Fruit fly (Drosophila melanogaster) whole organism, pupa: ENCODE data around the gene NetA.

ENCODE experiments used
- CG10348 ChIP-seq: fragments of 200-800 bp; sonication (Bioruptor generic); IDR thresholded peaks from 2 replicates; pipeline ENCODE4 v1.3.6; 2022; ENCODE audit warnings: missing biosample characterization, missing genetic modification characterization
- CG14655 ChIP-seq: fragments of 200-800 bp; sonication (Bioruptor generic); optimal IDR thresholded peaks from 3 replicates; lab custom pipeline; 2017; ENCODE audit warnings: mild to moderate bottlenecking, missing biosample characterization, missing genetic modification reagents, missing genetic modification characterization
- CG15710 ChIP-seq: fragments of 200-800 bp; sonication (Bioruptor generic); optimal IDR thresholded peaks from 2 replicates; lab custom pipeline; 2018; ENCODE audit warnings: missing biosample characterization, mild to moderate bottlenecking, missing genetic modification characterization, moderate library complexity
- CG8301 ChIP-seq: fragments of 200-800 bp; sonication (Bioruptor generic); optimal IDR thresholded peaks from 2 replicates; lab custom pipeline; 2018; ENCODE audit warnings: missing biosample characterization, mild to moderate bottlenecking, missing genetic modification characterization
- CG9948 ChIP-seq: fragments of 200-800 bp; sonication (Bioruptor generic); optimal IDR thresholded peaks from 2 replicates; lab custom pipeline; 2018; ENCODE audit warnings: missing biosample characterization, mild to moderate bottlenecking, missing genetic modification characterization, moderate library complexity
- D1 ChIP-seq: fragments of 200-800 bp; sonication (Bioruptor generic); optimal IDR thresholded peaks from 2 replicates; lab custom pipeline; 2018; ENCODE audit warnings: missing biosample characterization, mild to moderate bottlenecking, missing genetic modification characterization, moderate library complexity
- EcR ChIP-seq: fragments of 200-800 bp; sonication (Bioruptor generic); optimal IDR thresholded peaks from 3 replicates; lab custom pipeline; 2019; ENCODE audit warnings: missing biosample characterization, missing genetic modification characterization, mild to moderate bottlenecking, moderate library complexity, missing genetic modification reagents
- Pif1A ChIP-seq: fragments of 200-800 bp; sonication (Bioruptor generic); optimal IDR thresholded peaks from 3 replicates; lab custom pipeline; 2016; ENCODE audit warnings: missing biosample characterization, missing genetic modification characterization
- Snoo ChIP-seq: fragments of 200-800 bp; sonication (Bioruptor generic); optimal IDR thresholded peaks from 3 replicates; lab custom pipeline; 2017; ENCODE audit warnings: missing biosample characterization, mild to moderate bottlenecking, missing genetic modification characterization, inconsistent platforms
- fd96Ca ChIP-seq: fragments of 200-800 bp; sonication (Bioruptor generic); IDR thresholded peaks from 3 replicates; pipeline ENCODE4 v1.3.6; 2022; ENCODE audit warnings: missing biosample characterization, missing genetic modification characterization
- gl ChIP-seq: fragments of 200-800 bp; sonication (Bioruptor generic); optimal IDR thresholded peaks from 2 replicates; lab custom pipeline; 2018; ENCODE audit warnings: missing biosample characterization, mild to moderate bottlenecking, missing genetic modification characterization
- rn ChIP-seq: fragments of 200-800 bp; sonication (Bioruptor generic); IDR thresholded peaks from 2 replicates; pipeline ENCODE4 v1.3.6; 2022; ENCODE audit warnings: missing biosample characterization, missing genetic modification characterization

dm6 chrX:14588509-14588908 lies 65.2 kb downstream of the NetA start:
- no peak for TF ChIP-seq CG15710
- no peak for TF ChIP-seq D1 (tag; lab: Kevin White, UChicago)
- TF ChIP-seq CG10348 (GFP tag; lab: Robert Waterston, UW) = no peak
- no peak for TF ChIP-seq fd96Ca (GFP tag; lab: Robert Waterston, UW)
- TF ChIP-seq CG14655 = no peak
- no peak for TF ChIP-seq gl (tag; lab: Kevin White, UChicago)
- TF ChIP-seq CG9948 = no peak
- TF ChIP-seq CG8301 (tag; lab: Kevin White, UChicago) = no peak
- TF ChIP-seq Pif1A (GFP tag; lab: Kevin White, UChicago) = no peak
- no peak for TF ChIP-seq Snoo (tag; lab: Kevin White, UChicago)
- no peak for TF ChIP-seq rn
- no peak for TF ChIP-seq EcR (GFP tag; lab: Kevin White, UChicago)
